Worm (Caenorhabditis elegans) whole organism, L3 larva: ENCODE measurements around the gene ptp-1.

Experiments
- ZK546.5 ChIP-seq: sonication (generic microtip); optimal IDR thresholded peaks from 2 replicates; lab custom pipeline; 2017; ENCODE audit warnings: missing biosample characterization, missing genetic modification characterization
- aly-2 ChIP-seq: fragments of 150-350 bp; optimal IDR thresholded peaks from 2 replicates; lab custom pipeline; 2014; ENCODE audit warnings: missing biosample characterization, missing genetic modification characterization
- ama-1 ChIP-seq: fragments of 150-350 bp; optimal IDR thresholded peaks from 2 replicates; lab custom pipeline; 2018
- ceh-16 ChIP-seq: sonication (generic microtip); optimal IDR thresholded peaks from 2 replicates; lab custom pipeline; 2017; ENCODE audit warnings: missing biosample characterization, missing genetic modification characterization
- ceh-28 ChIP-seq: fragments of 150-350 bp; optimal IDR thresholded peaks from 2 replicates; lab custom pipeline; 2014; ENCODE audit warnings: missing biosample characterization, missing genetic modification reagents, missing genetic modification characterization
- ceh-9 ChIP-seq: sonication (generic microtip); optimal IDR thresholded peaks from 2 replicates; lab custom pipeline; 2018; ENCODE audit warnings: missing biosample characterization, missing genetic modification characterization
- daf-12 ChIP-seq: fragments of 150-350 bp; optimal IDR thresholded peaks from 2 replicates; lab custom pipeline; 2014; ENCODE audit warnings: missing biosample characterization, missing genetic modification reagents, missing genetic modification characterization
- egl-27 ChIP-seq: sonication (generic microtip); optimal IDR thresholded peaks from 4 replicates; lab custom pipeline; 2017; ENCODE audit warnings: missing biosample characterization, missing genetic modification reagents, missing genetic modification characterization
- egl-5 ChIP-seq: fragments of 150-350 bp; optimal IDR thresholded peaks from 2 replicates; lab custom pipeline; 2017; ENCODE audit warnings: missing biosample characterization, missing genetic modification reagents, missing genetic modification characterization, inconsistent platforms
- elt-1 ChIP-seq: fragments of 150-350 bp; optimal IDR thresholded peaks from 2 replicates; lab custom pipeline; 2014; ENCODE audit warnings: missing biosample characterization, missing genetic modification characterization
- elt-2 ChIP-seq: sonication (generic microtip); optimal IDR thresholded peaks from 2 replicates; lab custom pipeline; 2016; ENCODE audit warnings: missing genetic modification reagents, mild to moderate bottlenecking, missing genetic modification characterization, missing compliant biosample characterization
- elt-3 ChIP-seq, 3 experiments: fragments of 150-350 bp in 1 of 3; sonication (generic microtip) in 2 of 3; optimal IDR thresholded peaks; 2 replicates in 2 of 3; 4 replicates in 1 of 3; lab custom pipeline; 2014 to 2017; ENCODE audit warnings: missing biosample characterization in 3 of 3, missing genetic modification characterization in 3 of 3
- eor-1 ChIP-seq, 2 experiments: fragments of 150-350 bp; optimal IDR thresholded peaks; 2 replicates each; lab custom pipeline; 2014 to 2018; ENCODE audit warnings: missing biosample characterization in 2 of 2, missing genetic modification characterization in 2 of 2
- fkh-10 ChIP-seq: sonication (generic microtip); optimal IDR thresholded peaks from 2 replicates; lab custom pipeline; 2017; ENCODE audit warnings: missing biosample characterization, missing genetic modification reagents, missing genetic modification characterization
- hmg-11 ChIP-seq: sonication (generic microtip); optimal IDR thresholded peaks from 2 replicates; lab custom pipeline; 2016; ENCODE audit warnings: missing genetic modification characterization, missing compliant biosample characterization
- jun-1 ChIP-seq: fragments of 150-350 bp; optimal IDR thresholded peaks from 2 replicates; lab custom pipeline; 2014; ENCODE audit warnings: missing biosample characterization, missing genetic modification reagents, missing genetic modification characterization
- lin-15B ChIP-seq: fragments of 150-350 bp; optimal IDR thresholded peaks from 2 replicates; lab custom pipeline; 2014; ENCODE audit warnings: missing biosample characterization, missing genetic modification characterization
- lin-39 ChIP-seq: fragments of 150-350 bp; optimal IDR thresholded peaks from 2 replicates; lab custom pipeline; 2018; ENCODE audit warnings: missing biosample characterization, missing genetic modification reagents, missing genetic modification characterization
- lsy-12 ChIP-seq: sonication (generic microtip); optimal IDR thresholded peaks from 2 replicates; lab custom pipeline; 2016; ENCODE audit warnings: mild to moderate bottlenecking, missing genetic modification characterization, missing compliant biosample characterization
- nfya-1 ChIP-seq: sonication (generic microtip); optimal IDR thresholded peaks from 2 replicates; lab custom pipeline; 2017; ENCODE audit warnings: missing genetic modification characterization, mild to moderate bottlenecking, missing compliant biosample characterization, antibody characterized with exemption, moderate library complexity; ENCODE audit not compliant: insufficient read depth
- nhr-11 ChIP-seq: fragments of 150-350 bp; optimal IDR thresholded peaks from 2 replicates; lab custom pipeline; 2014; ENCODE audit warnings: missing biosample characterization, missing genetic modification characterization
- nhr-12 ChIP-seq: fragments of 150-350 bp; optimal IDR thresholded peaks from 2 replicates; lab custom pipeline; 2014; ENCODE audit warnings: missing biosample characterization, missing genetic modification characterization
- nhr-23 ChIP-seq: fragments of 150-350 bp; optimal IDR thresholded peaks from 2 replicates; lab custom pipeline; 2014; ENCODE audit warnings: missing biosample characterization, missing genetic modification reagents, missing genetic modification characterization
- nhr-25 ChIP-seq: sonication (generic microtip); optimal IDR thresholded peaks from 2 replicates; lab custom pipeline; 2017; ENCODE audit warnings: missing biosample characterization, missing genetic modification characterization
- nhr-28 ChIP-seq: fragments of 150-350 bp; optimal IDR thresholded peaks from 2 replicates; lab custom pipeline; 2014; ENCODE audit warnings: missing biosample characterization, missing genetic modification characterization
- nhr-67 ChIP-seq: fragments of 150-350 bp; optimal IDR thresholded peaks from 2 replicates; lab custom pipeline; 2014; ENCODE audit warnings: missing biosample characterization, missing genetic modification characterization
- nhr-76 ChIP-seq: fragments of 150-350 bp; sonication (generic microtip); optimal IDR thresholded peaks from 5 replicates; lab custom pipeline; 2014; ENCODE audit warnings: missing biosample characterization, missing genetic modification characterization
- nhr-77 ChIP-seq: fragments of 150-350 bp; optimal IDR thresholded peaks from 2 replicates; lab custom pipeline; 2014; ENCODE audit warnings: missing biosample characterization, missing genetic modification characterization
- pha-4 ChIP-seq: fragments of 150-350 bp; optimal IDR thresholded peaks from 2 replicates; lab custom pipeline; 2014; ENCODE audit warnings: missing biosample characterization, missing genetic modification reagents, missing genetic modification characterization
- pqm-1 ChIP-seq: fragments of 150-350 bp; optimal IDR thresholded peaks from 2 replicates; lab custom pipeline; 2017; ENCODE audit warnings: missing biosample characterization, missing genetic modification characterization, inconsistent platforms
- sea-2 ChIP-seq: fragments of 150-350 bp; sonication (generic microtip); optimal IDR thresholded peaks from 4 replicates; lab custom pipeline; 2014; ENCODE audit warnings: missing biosample characterization, missing genetic modification reagents, missing genetic modification characterization
- skn-1 ChIP-seq: fragments of 150-350 bp; optimal IDR thresholded peaks from 2 replicates; lab custom pipeline; 2014; ENCODE audit warnings: missing biosample characterization, missing genetic modification characterization
- snpc-4 ChIP-seq: fragments of 150-350 bp; optimal IDR thresholded peaks from 2 replicates; lab custom pipeline; 2014; ENCODE audit warnings: missing biosample characterization, missing genetic modification characterization
- tbx-2 ChIP-seq: sonication (generic microtip); optimal IDR thresholded peaks from 2 replicates; lab custom pipeline; 2016; ENCODE audit warnings: mild to moderate bottlenecking, missing genetic modification characterization, missing compliant biosample characterization
- unc-62 ChIP-seq: fragments of 150-350 bp; sonication (generic microtip); optimal IDR thresholded peaks from 4 replicates; lab custom pipeline; 2014; ENCODE audit warnings: missing biosample characterization, missing genetic modification reagents, missing genetic modification characterization
- zag-1 ChIP-seq: fragments of 150-350 bp; optimal IDR thresholded peaks from 2 replicates; lab custom pipeline; 2014; ENCODE audit warnings: missing biosample characterization, missing genetic modification characterization
- ztf-11 ChIP-seq: fragments of 150-350 bp; optimal IDR thresholded peaks from 2 replicates; lab custom pipeline; 2014; ENCODE audit warnings: missing biosample characterization, missing genetic modification characterization
- ztf-4 ChIP-seq: fragments of 150-350 bp; optimal IDR thresholded peaks from 2 replicates; lab custom pipeline; 2014; ENCODE audit warnings: missing biosample characterization, missing genetic modification characterization

ptp-1 gene

DNA sequence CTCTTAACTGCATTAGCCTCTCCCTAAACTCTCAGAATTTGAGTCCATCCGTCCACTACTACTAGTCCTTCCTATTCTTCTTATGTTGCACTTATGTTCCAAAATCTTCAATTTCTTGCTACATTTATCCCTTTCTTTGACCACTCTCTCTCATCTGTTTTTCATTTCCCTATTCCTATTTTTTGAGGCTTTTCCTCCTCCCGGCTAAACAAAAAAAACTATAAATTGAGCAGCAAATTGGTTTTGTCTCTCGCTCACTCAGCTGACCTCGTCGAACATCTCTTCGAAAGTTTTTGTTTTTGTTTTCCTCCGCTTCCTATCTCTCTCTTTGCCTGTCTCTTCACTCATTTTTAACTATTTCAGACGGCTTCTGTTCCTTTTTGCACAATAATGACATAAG, at the start of gene ptp-1:
ptp-1 (plus strand) TSS at position 358 of the 400 bp plus-strand sequence.
- TF ChIP-seq egl-5 (tag; lab: Kevin White, UChicago) (peak; percentile 70), nhr-77 (tag; lab: Kevin White, UChicago) (no peak), nhr-12 (no peak)

DNA sequence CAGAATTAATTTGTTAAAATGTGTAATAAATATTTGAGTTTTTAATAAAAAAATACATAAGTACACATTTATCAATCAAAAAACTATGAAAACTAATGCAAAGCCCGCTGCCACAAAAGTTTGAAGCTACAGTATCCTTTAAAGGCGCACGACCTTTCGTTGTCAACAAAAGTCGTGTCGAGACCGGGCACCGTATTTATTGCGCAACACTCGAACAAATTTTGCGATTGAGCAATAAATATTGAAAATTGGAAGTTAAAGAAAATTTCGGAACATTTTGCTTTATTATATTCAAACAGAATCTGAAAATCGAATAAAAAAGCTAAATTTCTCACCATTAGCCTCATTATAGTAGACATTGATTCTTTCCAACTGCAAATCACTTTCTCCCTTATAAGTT, 49.4 kb upstream of the ptp-1 start:
- no peak for TF ChIP-seq daf-12 (tag; lab: Kevin White, UChicago)
- no peak for TF ChIP-seq fkh-10 (GFP tag; lab: Kevin White, UChicago)
- no peak for TF ChIP-seq lin-15B (tag; lab: Kevin White, UChicago)

DNA sequence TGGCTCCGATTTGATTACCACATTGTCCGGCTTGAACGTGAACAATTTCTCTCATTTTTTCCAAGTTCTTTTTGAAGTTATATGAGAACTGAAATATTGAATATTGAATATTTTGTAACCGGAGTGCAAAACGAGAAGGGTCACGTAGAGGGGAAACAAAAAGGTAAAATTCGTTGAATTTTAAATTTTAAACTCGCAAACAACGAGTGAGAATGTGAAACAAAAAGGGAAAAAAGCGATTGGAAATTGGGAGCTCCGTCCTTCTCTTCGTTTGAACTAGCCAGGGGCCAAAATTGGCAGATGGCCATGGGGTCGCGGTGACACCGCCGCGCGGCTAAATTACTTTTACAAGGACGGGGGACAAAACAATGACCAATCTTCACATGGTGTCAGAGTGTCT, 49.0 kb upstream of the ptp-1 start, which contains the start of gene ben-1:
ben-1 (minus strand) TSS at position 101 of the 400 bp plus-strand sequence.
- TF ChIP-seq tbx-2 (tag; lab: Kevin White, UChicago) (no peak), nhr-25 (no peak), hmg-11 (tag; lab: Kevin White, UChicago) (no peak), nfya-1 (no peak), ceh-16 (no peak), elt-3 (tag; optimal IDR thresholded peaks at IDR 0.05; lab: Kevin White, UChicago) (no peak), ama-1 (lab: Kevin White, UChicago) (no peak), nhr-76 (tag; lab: Kevin White, UChicago) (no peak)

DNA sequence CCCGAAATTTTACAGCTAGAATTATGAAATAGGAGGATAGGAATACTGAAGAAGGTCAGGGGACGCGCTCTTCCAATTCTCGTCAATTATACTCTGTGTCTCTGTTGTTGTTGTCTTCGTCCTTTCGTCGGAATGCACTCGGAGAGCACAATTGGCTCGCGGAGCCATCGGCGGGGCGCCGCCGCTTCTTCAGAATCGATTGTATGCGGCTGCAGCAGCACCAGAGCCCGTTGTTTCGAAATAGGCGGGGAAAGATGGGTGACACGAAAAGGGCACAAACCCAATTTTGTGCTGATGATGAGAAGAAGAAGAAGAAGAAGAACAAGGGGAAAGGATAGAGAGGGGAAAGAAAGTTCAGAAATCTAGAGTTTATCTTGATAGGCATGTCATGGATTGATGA, 48.4 kb upstream of the ptp-1 start:
- TF ChIP-seq ceh-9 (tag; lab: Kevin White, UChicago) (no peak), nfya-1 (peak; percentile 68), tbx-2 (tag; lab: Kevin White, UChicago) (no peak), nhr-77 (tag; lab: Kevin White, UChicago) (no peak), nhr-11 (tag; lab: Kevin White, UChicago) (no peak), lsy-12 (tag; lab: Kevin White, UChicago) (no peak), lin-39 (peak; percentile 62), egl-5 (tag; lab: Kevin White, UChicago) (no peak), aly-2 (tag; lab: Kevin White, UChicago) (no peak), ama-1 (lab: Kevin White, UChicago) (no peak), ZK546.5 (tag; lab: Kevin White, UChicago) (no peak), daf-12 (tag; lab: Kevin White, UChicago) (no peak), ztf-11 (tag; lab: Kevin White, UChicago) (no peak), skn-1 (tag; lab: Kevin White, UChicago) (no peak), pqm-1 (tag; lab: Kevin White, UChicago) (no peak), egl-27 (tag; lab: Kevin White, UChicago) (no peak), nhr-23 (tag; lab: Kevin White, UChicago) (no peak), hmg-11 (tag; lab: Kevin White, UChicago) (peak; percentile 38), zag-1 (no peak), lin-15B (tag; lab: Kevin White, UChicago) (peak; percentile 8), sea-2 (GFP tag; lab: Kevin White, UChicago) (peak; percentile 0), fkh-10 (GFP tag; lab: Kevin White, UChicago) (no peak), unc-62 (GFP tag; lab: Kevin White, UChicago) (no peak), elt-1 (tag; lab: Kevin White, UChicago) (no peak)

DNA sequence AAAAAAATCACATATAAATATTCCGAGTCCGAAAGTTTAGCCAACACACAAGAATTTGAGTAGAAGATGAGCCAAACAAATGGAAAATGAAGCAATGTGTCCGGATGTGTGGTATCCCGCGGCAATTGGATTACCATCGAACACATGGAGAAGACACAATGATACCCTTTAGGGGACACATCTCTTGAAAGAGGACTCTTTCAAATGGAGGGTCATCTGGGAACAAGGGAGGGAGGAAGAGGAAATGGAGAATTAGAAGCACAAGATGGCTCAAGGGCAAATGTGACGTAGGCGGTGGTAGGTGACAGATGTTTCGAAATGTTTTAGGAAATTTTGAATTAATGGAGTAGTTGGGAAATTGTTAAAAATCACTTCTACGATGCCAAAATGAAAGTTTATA, 47.5 kb upstream of the ptp-1 start:
- TF ChIP-seq eor-1 (tag; optimal IDR thresholded peaks at IDR 0.05; lab: Kevin White, UChicago) (no peak), lin-39 (peak; percentile 3)

DNA sequence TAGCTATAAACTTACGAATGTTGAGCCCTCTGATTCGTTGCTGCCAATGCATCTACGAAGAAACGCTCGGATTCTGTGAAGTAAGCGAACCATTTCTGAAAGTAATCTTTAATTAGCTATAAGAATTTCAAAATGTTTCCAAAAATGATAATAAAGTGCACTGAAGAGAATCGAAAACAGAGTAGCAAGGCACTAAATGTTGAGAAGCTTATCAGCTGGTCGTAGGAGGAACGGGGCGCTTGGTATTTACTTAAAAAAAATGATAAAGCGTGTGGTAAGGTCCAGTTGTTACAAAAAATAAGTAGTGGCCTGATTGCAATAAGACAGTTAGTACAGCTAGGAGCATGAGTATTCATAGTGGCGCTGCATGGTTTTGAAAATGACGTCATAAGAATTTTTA, 44.2 kb upstream of the ptp-1 start, which contains the start of gene C54C6.7:
C54C6.7 (minus strand) TSS at position 101 of the 400 bp plus-strand sequence.
- no peak for TF ChIP-seq nhr-28
- TF ChIP-seq nhr-12, result no peak
- TF ChIP-seq ceh-28, result no peak
- TF ChIP-seq elt-1 (tag; lab: Kevin White, UChicago), result no peak
- no peak for TF ChIP-seq nhr-23 (tag; lab: Kevin White, UChicago)
- no peak for TF ChIP-seq snpc-4 (tag; lab: Kevin White, UChicago)
- TF ChIP-seq jun-1 (tag; lab: Kevin White, UChicago), result no peak
- TF ChIP-seq elt-2 (tag; lab: Kevin White, UChicago), result no peak
- no peak for TF ChIP-seq nhr-25
- no peak for TF ChIP-seq egl-5 (tag; lab: Kevin White, UChicago)
- no peak for TF ChIP-seq ama-1 (lab: Kevin White, UChicago)
- no peak for TF ChIP-seq lin-39
- TF ChIP-seq nhr-67 (tag; lab: Kevin White, UChicago), result no peak
- no peak for TF ChIP-seq hmg-11 (tag; lab: Kevin White, UChicago)
- no peak for TF ChIP-seq pha-4 (tag; lab: Kevin White, UChicago)
- no peak for TF ChIP-seq ztf-4
- no peak for TF ChIP-seq aly-2 (tag; lab: Kevin White, UChicago)
- TF ChIP-seq pqm-1 (tag; lab: Kevin White, UChicago), result no peak
- no peak for TF ChIP-seq unc-62 (GFP tag; lab: Kevin White, UChicago)
- no peak for TF ChIP-seq ceh-9 (tag; lab: Kevin White, UChicago)
